Fruit fly (Drosophila melanogaster): ENCODE data around the gene Fadd.

- TF ChIP-seq salr (GFP tag; optimal IDR thresholded peaks at IDR 0.05) (no peak), Lpt (GFP tag; optimal IDR thresholded peaks at IDR 0.05) (no peak), CG10669 (GFP tag; optimal IDR thresholded peaks at IDR 0.05) (no peak), CG11294 (GFP tag; IDR thresholded peaks at IDR 0.05) (no peak), CG11902 (GFP tag; optimal IDR thresholded peaks at IDR 0.05) (no peak), net (GFP tag; optimal IDR thresholded peaks at IDR 0.05) (no peak), CG9139 (GFP tag; optimal IDR thresholded peaks at IDR 0.05) (no peak), CG16779 (tag; optimal IDR thresholded peaks at IDR 0.05) (no peak), svp (GFP tag) (no peak), CG8119 (GFP tag; IDR thresholded peaks at IDR 0.05) (no peak), CG7368 (GFP tag; optimal IDR thresholded peaks at IDR 0.05) (no peak), CG6163 (GFP tag; IDR thresholded peaks at IDR 0.05) (no peak)
Observed at dm6 chr3R:22027743-22028099, 6.5 kb upstream of the Fadd start.

All from whole organism, prepupa.